Fruit fly (Drosophila melanogaster) whole organism, wandering third instar larva: ENCODE results near the gene Mlc2.

Experiments
- Abd-B ChIP-seq: fragments of >200 bp; optimal IDR thresholded peaks from 2 replicates; lab custom pipeline; 2017; ENCODE audit warnings: missing biosample characterization, missing genetic modification characterization
- CG32264 ChIP-seq: fragments of 200-800 bp; sonication (Bioruptor generic); optimal IDR thresholded peaks from 2 replicates; lab custom pipeline; 2016; ENCODE audit warnings: missing biosample characterization, missing genetic modification characterization
- CG9705 ChIP-seq: fragments of 200-800 bp; sonication (Bioruptor generic); optimal IDR thresholded peaks from 2 replicates; lab custom pipeline; 2018; ENCODE audit warnings: missing biosample characterization, mild to moderate bottlenecking, missing genetic modification characterization
- CrebA ChIP-seq: fragments of 200-800 bp; sonication (Bioruptor generic); optimal IDR thresholded peaks from 2 replicates; lab custom pipeline; 2016; ENCODE audit warnings: missing biosample characterization, mild to moderate bottlenecking, missing genetic modification characterization, borderline replicate concordance
- Dfd ChIP-seq: fragments of >200 bp; optimal IDR thresholded peaks from 2 replicates; lab custom pipeline; 2017; ENCODE audit warnings: missing biosample characterization, missing genetic modification characterization
- Dif ChIP-seq: fragments of 200-275, 200-300 bp; sonication (Bioruptor generic); optimal IDR thresholded peaks from 2 replicates; lab custom pipeline; 2018; ENCODE audit warnings: missing biosample characterization, missing genetic modification characterization; ENCODE audit not compliant: partially characterized antibody
- GATAd ChIP-seq: sonication (Bioruptor generic); optimal IDR thresholded peaks from 2 replicates; lab custom pipeline; 2016; ENCODE audit warnings: missing biosample characterization, missing genetic modification characterization
- HLH106 ChIP-seq: fragments of 200-800 bp; optimal IDR thresholded peaks from 3 replicates; lab custom pipeline; 2019; ENCODE audit warnings: missing biosample characterization, mild to moderate bottlenecking, missing genetic modification characterization, moderate library complexity
- Hnf4 ChIP-seq: fragments of 200-800 bp; sonication (Bioruptor generic); optimal IDR thresholded peaks from 2 replicates; lab custom pipeline; 2016; ENCODE audit warnings: missing biosample characterization, mild to moderate bottlenecking, missing genetic modification characterization
- Hr78 ChIP-seq: fragments of >200 bp; optimal IDR thresholded peaks from 2 replicates; lab custom pipeline; 2017; ENCODE audit warnings: missing biosample characterization, missing genetic modification characterization
- Jra ChIP-seq: sonication (Bioruptor generic); optimal IDR thresholded peaks from 2 replicates; lab custom pipeline; 2016; ENCODE audit warnings: missing biosample characterization, missing genetic modification characterization
- Mio ChIP-seq: sonication (Bioruptor generic); optimal IDR thresholded peaks from 2 replicates; lab custom pipeline; 2016; ENCODE audit warnings: missing biosample characterization, missing genetic modification characterization
- OdsH ChIP-seq: fragments of 200-800 bp; sonication (Bioruptor generic); optimal IDR thresholded peaks from 2 replicates; lab custom pipeline; 2016; ENCODE audit warnings: missing biosample characterization, mild to moderate bottlenecking, missing genetic modification characterization
- Rel ChIP-seq, 2 experiments: fragments of 200-800 bp; sonication (Bioruptor generic) in 1 of 2; optimal IDR thresholded peaks; 2 replicates in 1 of 2; 3 replicates in 1 of 2; lab custom pipeline; 2016 to 2019; ENCODE audit warnings: mild to moderate bottlenecking in 2 of 2, missing biosample characterization in 2 of 2, missing genetic modification characterization in 2 of 2, moderate library complexity in 1 of 2
- Sp1 ChIP-seq: fragments of 200-800 bp; sonication (Bioruptor generic); optimal IDR thresholded peaks from 3 replicates; lab custom pipeline; 2019; ENCODE audit warnings: missing biosample characterization, mild to moderate bottlenecking, missing genetic modification characterization, moderate library complexity
- Vsx2 ChIP-seq: fragments of 200-300, 225-300 bp; sonication (Bioruptor generic); optimal IDR thresholded peaks from 2 replicates; lab custom pipeline; 2018; ENCODE audit warnings: missing biosample characterization, missing genetic modification characterization; ENCODE audit not compliant: partially characterized antibody
- br ChIP-seq: fragments of 200-800 bp; sonication (Bioruptor generic); optimal IDR thresholded peaks from 2 replicates; lab custom pipeline; 2016; ENCODE audit warnings: missing biosample characterization, missing genetic modification characterization
- brk ChIP-seq: fragments of 200-800 bp; sonication (Bioruptor generic); optimal IDR thresholded peaks from 2 replicates; lab custom pipeline; 2016; ENCODE audit warnings: missing biosample characterization, mild to moderate bottlenecking, missing genetic modification characterization
- dl ChIP-seq, 2 experiments: fragments of 175-275, 200-275 bp in 1 of 2; fragments of 200-275 bp in 1 of 2; sonication (Bioruptor generic); optimal IDR thresholded peaks; lab custom pipeline; 2018; ENCODE audit warnings: mild to moderate bottlenecking in 2 of 2, missing biosample characterization in 2 of 2, missing genetic modification characterization in 2 of 2, moderate library complexity in 2 of 2; ENCODE audit not compliant: partially characterized antibody in 2 of 2, insufficient read depth in 1 of 2
- dmrt93B ChIP-seq: fragments of 200-800 bp; sonication (Bioruptor generic); optimal IDR thresholded peaks from 2 replicates; lab custom pipeline; 2018; ENCODE audit warnings: missing biosample characterization, mild to moderate bottlenecking, missing genetic modification characterization
- dsf ChIP-seq: sonication (Bioruptor generic); optimal IDR thresholded peaks from 2 replicates; lab custom pipeline; 2016; ENCODE audit warnings: missing biosample characterization, missing genetic modification characterization, borderline replicate concordance
- ey ChIP-seq: fragments of 200-800 bp; sonication (Bioruptor generic); optimal IDR thresholded peaks from 2 replicates; lab custom pipeline; 2016; ENCODE audit warnings: missing biosample characterization, missing genetic modification characterization
- foxo ChIP-seq, 2 experiments: fragments of 200-800 bp; sonication (Bioruptor generic); optimal IDR thresholded peaks; 2 replicates in 1 of 2; 3 replicates in 1 of 2; lab custom pipeline; 2016 to 2017; ENCODE audit warnings: missing biosample characterization in 2 of 2, missing genetic modification characterization in 2 of 2
- fru ChIP-seq: fragments of 200-800 bp; sonication (Bioruptor generic); optimal IDR thresholded peaks from 3 replicates; lab custom pipeline; 2016; ENCODE audit warnings: missing biosample characterization, mild to moderate bottlenecking, missing genetic modification characterization
- h ChIP-seq: fragments of 200-800 bp; sonication (Bioruptor generic); optimal IDR thresholded peaks from 3 replicates; lab custom pipeline; 2016; ENCODE audit warnings: missing biosample characterization, mild to moderate bottlenecking, missing genetic modification characterization
- jim ChIP-seq: fragments of 175-275, 200-325 bp; sonication (Bioruptor generic); optimal IDR thresholded peaks from 2 replicates; lab custom pipeline; 2016; ENCODE audit warnings: missing biosample characterization, mild to moderate bottlenecking, missing genetic modification characterization
- lola ChIP-seq: fragments of >200 bp; optimal IDR thresholded peaks from 2 replicates; lab custom pipeline; 2017; ENCODE audit warnings: missing biosample characterization, missing genetic modification characterization
- psq ChIP-seq: fragments of 200-800 bp; sonication (Bioruptor generic); optimal IDR thresholded peaks from 3 replicates; lab custom pipeline; 2017; ENCODE audit warnings: missing biosample characterization, mild to moderate bottlenecking, missing genetic modification characterization, moderate library complexity
- rgr ChIP-seq: fragments of 200-800 bp; sonication (Bioruptor generic); optimal IDR thresholded peaks from 3 replicates; lab custom pipeline; 2016; ENCODE audit warnings: missing biosample characterization, mild to moderate bottlenecking, missing genetic modification characterization
- sage ChIP-seq: fragments of 200-800 bp; sonication (Bioruptor generic); optimal IDR thresholded peaks from 2 replicates; lab custom pipeline; 2016; ENCODE audit warnings: missing biosample characterization, mild to moderate bottlenecking, missing genetic modification characterization
- sv ChIP-seq: fragments of 200-800 bp; sonication (Bioruptor generic); optimal IDR thresholded peaks from 3 replicates; lab custom pipeline; 2016; ENCODE audit warnings: missing biosample characterization, missing genetic modification characterization
- tai ChIP-seq: sonication (Bioruptor generic); optimal IDR thresholded peaks from 2 replicates; lab custom pipeline; 2016; ENCODE audit warnings: missing biosample characterization, missing genetic modification characterization
- usp ChIP-seq: fragments of >200 bp; optimal IDR thresholded peaks from 2 replicates; lab custom pipeline; 2017; ENCODE audit warnings: missing biosample characterization, missing genetic modification characterization
- woc ChIP-seq: sonication (Bioruptor generic); optimal IDR thresholded peaks from 2 replicates; lab custom pipeline; 2016; ENCODE audit warnings: missing biosample characterization, mild to moderate bottlenecking, missing genetic modification characterization

Mlc2 gene

DNA sequence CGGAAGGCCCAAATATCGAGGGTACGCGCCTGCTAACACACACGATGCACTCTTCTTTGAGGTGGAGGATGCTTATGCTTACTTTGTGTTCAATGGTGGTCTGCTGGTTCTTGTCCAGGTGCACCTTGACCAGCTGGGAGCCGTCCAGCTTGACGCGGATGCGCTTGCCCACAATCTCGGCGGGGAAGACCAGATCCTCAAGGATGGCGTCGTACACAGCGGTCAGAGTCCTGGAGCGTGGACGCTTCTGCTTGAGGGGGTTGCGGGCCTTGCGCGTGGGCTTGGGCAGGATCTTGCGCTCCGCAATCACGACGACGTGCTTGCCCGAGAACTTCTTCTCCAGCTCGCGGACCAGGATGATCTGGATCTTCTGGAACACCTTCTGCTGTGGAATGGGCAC is 33.7 kb upstream of the Mlc2 start:
- TF ChIP-seq Mio (GFP tag; lab: Kevin White, UChicago) (no peak), Hnf4 (GFP tag; lab: Kevin White, UChicago) (no peak), CrebA (GFP tag; lab: Kevin White, UChicago) (no peak), OdsH (GFP tag; lab: Kevin White, UChicago) (no peak), foxo (GFP tag; optimal IDR thresholded peaks at IDR 0.05; lab: Kevin White, UChicago) (no peak), Dfd (GFP tag; lab: Kevin White, UChicago) (no peak), dsf (no peak), tai (no peak), CG9705 (GFP tag; lab: Kevin White, UChicago) (no peak), Abd-B (no peak), sage (GFP tag; lab: Kevin White, UChicago) (no peak), CG32264 (GFP tag; lab: Kevin White, UChicago) (no peak), Vsx2 (GFP tag; lab: Kevin White, UChicago) (no peak), h (GFP tag; lab: Kevin White, UChicago) (no peak)

DNA sequence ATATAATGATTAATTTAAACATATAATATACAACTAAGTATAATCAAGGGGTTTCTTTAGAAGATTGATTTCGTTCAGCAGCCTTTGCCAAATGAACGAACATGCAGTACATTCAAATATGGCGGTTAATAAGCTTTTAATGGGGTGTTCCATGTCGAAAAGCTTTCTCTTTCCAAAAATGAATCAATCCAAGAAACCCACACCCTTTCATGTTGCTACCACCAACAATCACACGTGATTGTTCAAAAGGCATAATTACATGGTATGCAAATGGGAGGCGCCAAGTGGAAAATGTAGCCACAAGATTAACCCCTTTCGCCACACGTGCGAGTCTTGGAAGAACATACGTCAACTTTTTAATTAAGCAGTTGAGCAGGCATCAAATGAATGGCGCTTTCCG is 31.6 kb upstream of the Mlc2 start:
- TF ChIP-seq rgr (GFP tag; lab: Kevin White, UChicago) = no peak
- TF ChIP-seq Rel (GFP tag; optimal IDR thresholded peaks at IDR 0.05; lab: Kevin White, UChicago) = no peak
- no peak for TF ChIP-seq Rel (tag; optimal IDR thresholded peaks at IDR 0.05; lab: Kevin White, UChicago)
- peak; percentile 3 for TF ChIP-seq sage (GFP tag; lab: Kevin White, UChicago)

DNA sequence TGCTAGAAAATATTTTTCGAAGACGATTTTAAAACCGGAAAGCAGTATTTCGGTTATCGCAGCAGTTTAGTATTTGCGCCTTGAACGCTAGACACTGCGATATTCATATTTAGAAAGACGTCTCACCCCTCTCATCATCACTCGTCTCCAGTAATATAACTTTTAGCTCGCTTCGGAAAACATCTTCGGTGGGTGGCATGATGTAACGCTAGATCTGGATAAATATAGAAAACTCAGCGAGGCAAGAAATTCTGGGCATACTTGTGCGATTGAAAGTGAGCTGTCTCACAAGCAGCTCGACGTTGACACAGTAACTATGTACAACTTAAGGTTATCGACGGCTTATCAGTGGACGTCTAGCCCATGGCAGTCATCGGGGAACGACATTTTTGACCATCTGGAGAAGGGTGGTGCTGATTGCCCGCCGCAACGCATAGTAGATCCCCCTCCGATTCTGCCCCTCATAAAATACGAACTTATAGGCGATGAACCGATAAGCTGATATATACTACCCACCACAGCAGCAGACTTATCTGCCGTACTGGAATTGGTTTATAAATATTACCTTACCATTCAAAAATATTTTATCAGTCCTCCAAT is 29.8 kb upstream of the Mlc2 start:
- TF ChIP-seq Dif = no peak
- TF ChIP-seq Rel (GFP tag; optimal IDR thresholded peaks at IDR 0.05; lab: Kevin White, UChicago) = no peak
- peak; percentile 51 for TF ChIP-seq Rel (tag; optimal IDR thresholded peaks at IDR 0.05; lab: Kevin White, UChicago)

DNA sequence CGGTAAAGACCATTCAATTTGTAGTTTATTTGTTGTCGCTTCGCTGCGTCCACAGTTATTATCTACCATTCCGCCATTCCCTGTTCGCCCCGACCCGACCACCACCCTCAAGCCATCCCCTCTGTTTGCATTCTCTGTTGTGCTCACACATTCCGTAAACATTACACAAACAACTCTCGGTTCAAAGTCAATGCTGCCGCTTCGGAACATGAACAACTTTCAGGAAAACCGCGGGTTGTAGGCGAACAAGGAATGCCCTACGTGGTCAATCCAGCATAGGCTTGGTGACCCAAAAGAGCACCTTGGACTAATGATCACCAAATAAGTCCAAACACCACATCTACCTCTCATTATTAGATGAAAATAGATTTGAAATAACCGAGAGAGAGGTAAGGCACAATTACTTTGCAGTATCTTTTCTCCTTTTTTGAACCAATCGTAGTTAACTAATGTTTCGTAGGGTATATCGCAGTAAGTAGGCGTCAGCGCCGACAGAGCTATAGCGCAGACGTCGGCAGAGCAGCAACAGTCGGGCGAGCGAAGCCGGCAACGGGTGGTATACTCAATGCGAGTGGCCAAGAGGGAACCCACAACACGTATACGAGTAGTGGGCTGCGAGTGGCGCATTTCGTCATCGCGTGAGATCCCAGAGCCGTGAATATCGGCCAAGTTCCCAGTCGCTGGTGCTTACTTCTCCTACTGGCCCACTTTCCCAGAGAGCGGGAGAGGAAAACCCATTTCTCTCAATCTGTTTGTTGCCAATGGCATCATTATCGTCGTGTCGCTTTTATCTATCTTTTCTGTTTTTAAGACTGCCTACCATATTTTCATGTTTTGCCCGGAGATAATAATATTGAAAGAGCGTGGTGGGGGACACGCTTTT is 29.0 kb upstream of the Mlc2 start:
- peak; percentile 5 to 74 for TF ChIP-seq foxo (GFP tag; optimal IDR thresholded peaks at IDR 0.05; lab: Kevin White, UChicago)
- TF ChIP-seq lola (GFP tag; lab: Kevin White, UChicago) = no peak
- TF ChIP-seq Dif = no peak
- no peak for TF ChIP-seq Rel (GFP tag; optimal IDR thresholded peaks at IDR 0.05; lab: Kevin White, UChicago)
- no peak for TF ChIP-seq Rel (tag; optimal IDR thresholded peaks at IDR 0.05; lab: Kevin White, UChicago)
- peak; percentile 43 for TF ChIP-seq OdsH (GFP tag; lab: Kevin White, UChicago)
- TF ChIP-seq ey (GFP tag; lab: Kevin White, UChicago) = peak; percentile 55
- no peak for TF ChIP-seq GATAd (GFP tag; lab: Kevin White, UChicago)
- no peak for TF ChIP-seq sage (GFP tag; lab: Kevin White, UChicago)
- no peak for TF ChIP-seq jim
- no peak for TF ChIP-seq dsf
- peak; percentile 43 for TF ChIP-seq psq (GFP tag; lab: Kevin White, UChicago)
- TF ChIP-seq Hr78 (GFP tag; lab: Kevin White, UChicago) = no peak
- TF ChIP-seq dl (GFP tag; optimal IDR thresholded peaks at IDR 0.05; lab: Kevin White, UChicago; ENCODE audit: insufficient read depth in 1 of 2, partially characterized antibody in 2 of 2) = no peak
- no peak for TF ChIP-seq Abd-B
- peak; percentile 23 for TF ChIP-seq Sp1 (GFP tag; lab: Kevin White, UChicago)
- TF ChIP-seq usp = no peak
- TF ChIP-seq Jra (GFP tag; lab: Kevin White, UChicago) = no peak
- TF ChIP-seq Mio (GFP tag; lab: Kevin White, UChicago) = no peak
- TF ChIP-seq woc (GFP tag; lab: Kevin White, UChicago) = peak; percentile 34
- peak; percentile 86 for TF ChIP-seq sv (GFP tag; lab: Kevin White, UChicago)
- TF ChIP-seq fru (GFP tag; lab: Kevin White, UChicago) = peak; percentile 90
- peak; percentile 40 for TF ChIP-seq dmrt93B
- peak; percentile 23 for TF ChIP-seq CG32264 (GFP tag; lab: Kevin White, UChicago)
- TF ChIP-seq HLH106 (tag; lab: Kevin White, UChicago) = peak; percentile 56
- TF ChIP-seq h (GFP tag; lab: Kevin White, UChicago) = peak; percentile 75
- TF ChIP-seq rgr (GFP tag; lab: Kevin White, UChicago) = peak; percentile 36
- peak; percentile 61 for TF ChIP-seq br (GFP tag; lab: Kevin White, UChicago)
- no peak for TF ChIP-seq brk (GFP tag; lab: Kevin White, UChicago)
- no peak for TF ChIP-seq Vsx2 (GFP tag; lab: Kevin White, UChicago)
